Worm (Caenorhabditis elegans): ENCODE data around the gene C33D9.3.
"Not testable (repeated sequence)": the region's sequence is repeated elsewhere in the genome, so short reads cannot be mapped to it uniquely, and the experiment has no call there.

C33D9.3 gene

ce11 chrIV:8807327-8807726, 14.6 kb upstream of the C33D9.3 start:
- TF ChIP-seq unc-62 (GFP tag; optimal IDR thresholded peaks at IDR 0.05) = no peak

ce11 chrIV:8798255-8798654, 5.5 kb upstream of the C33D9.3 start, which contains the start of gene clec-182:
TSS of gene clec-182 (minus strand) at chrIV:8798355.
- TF ChIP-seq unc-62 (GFP tag; optimal IDR thresholded peaks at IDR 0.05) = no peak

ce11 chrIV:8796246-8796645, 3.5 kb upstream of the C33D9.3 start:
- TF ChIP-seq unc-62 (GFP tag; optimal IDR thresholded peaks at IDR 0.05) = no peak

- no peak for TF ChIP-seq unc-62 (GFP tag; optimal IDR thresholded peaks at IDR 0.05)
Observed at ce11 chrIV:8794895-8795665, 2.4 kb upstream of the C33D9.3 start.

ce11 chrIV:8793223-8793622, 515 bp upstream of the C33D9.3 start:
- TF ChIP-seq unc-62 (GFP tag; optimal IDR thresholded peaks at IDR 0.05) = no peak

- no peak for TF ChIP-seq unc-62 (GFP tag; optimal IDR thresholded peaks at IDR 0.05)
Observed at ce11 chrIV:8790144-8790543, 2.6 kb downstream of the C33D9.3 start, which contains the start of gene sru-35. TSS of gene sru-35 (minus strand) at chrIV:8790244.

- TF ChIP-seq unc-62 (GFP tag; optimal IDR thresholded peaks at IDR 0.05) = not testable (repeated sequence)
Observed at ce11 chrIV:8788048-8788447, 4.7 kb downstream of the C33D9.3 start, which contains the start of gene C33D9.10. TSS of gene C33D9.10 (minus strand) at chrIV:8788148.

- no peak for TF ChIP-seq unc-62 (GFP tag; optimal IDR thresholded peaks at IDR 0.05)
Observed at ce11 chrIV:8786654-8787053, 6.1 kb downstream of the C33D9.3 start, which contains the start of gene C33D9.8. TSS of gene C33D9.8 (minus strand) at chrIV:8786752.

ce11 chrIV:8784855-8785327, 7.8 kb downstream of the C33D9.3 start, which contains the start of gene C33D9.13:
TSS of gene C33D9.13 (minus strand) at chrIV:8785277.
- TF ChIP-seq unc-62 (GFP tag; optimal IDR thresholded peaks at IDR 0.05) = no peak

- no peak for TF ChIP-seq unc-62 (GFP tag; optimal IDR thresholded peaks at IDR 0.05)
Observed at ce11 chrIV:8782172-8782571, 10.5 kb downstream of the C33D9.3 start.

- TF ChIP-seq unc-62 (GFP tag; optimal IDR thresholded peaks at IDR 0.05) = no peak
Observed at ce11 chrIV:8778045-8778444, 14.7 kb downstream of the C33D9.3 start, which contains the start of gene C33D9.6. TSS of gene C33D9.6 (minus strand) at chrIV:8778145.

ce11 chrIV:8772800-8773256, 19.9 kb downstream of the C33D9.3 start, which contains the start of gene F20C5.6:
TSS of gene F20C5.6 (minus strand) at chrIV:8773206.
- no peak for TF ChIP-seq unc-62 (GFP tag; optimal IDR thresholded peaks at IDR 0.05)

ce11 chrIV:8769539-8769938, 23.2 kb downstream of the C33D9.3 start, which contains the start of gene F20C5.5:
TSS of gene F20C5.5 (minus strand) at chrIV:8769639.
- no peak for TF ChIP-seq unc-62 (GFP tag; optimal IDR thresholded peaks at IDR 0.05)

- no peak for TF ChIP-seq unc-62 (GFP tag; optimal IDR thresholded peaks at IDR 0.05)
Observed at ce11 chrIV:8764567-8764966, 28.1 kb downstream of the C33D9.3 start, which contains the start of gene cdc-50.B. TSS of gene cdc-50.B (plus strand) at chrIV:8764867.

- no peak for TF ChIP-seq unc-62 (GFP tag; optimal IDR thresholded peaks at IDR 0.05)
Observed at ce11 chrIV:8762471-8762870, 30.2 kb downstream of the C33D9.3 start.

ce11 chrIV:8761896-8762295, 30.8 kb downstream of the C33D9.3 start, which contains the start of the genes F20C5.11 and klp-11:
TSS of gene F20C5.11 (minus strand) at chrIV:8761996.
TSS of gene klp-11 (minus strand) at chrIV:8762066.
- TF ChIP-seq unc-62 (GFP tag; optimal IDR thresholded peaks at IDR 0.05) = no peak

- no peak for TF ChIP-seq unc-62 (GFP tag; optimal IDR thresholded peaks at IDR 0.05)
Observed at ce11 chrIV:8758620-8759019, 34.1 kb downstream of the C33D9.3 start.

Measured in whole organism, dauer.